Fruit fly (Drosophila melanogaster): ENCODE data around the gene CG2211.

- TF ChIP-seq ttk (optimal IDR thresholded peaks at IDR 0.05): no peak
- TF ChIP-seq h (optimal IDR thresholded peaks at IDR 0.05): no peak
- no peak for TF ChIP-seq psq (optimal IDR thresholded peaks at IDR 0.05)
- TF ChIP-seq Myc (optimal IDR thresholded peaks at IDR 0.05): no peak
- no peak for TF ChIP-seq insv (optimal IDR thresholded peaks at IDR 0.05)
Measured at dm6 chr3L:1307005-1307632, 28.0 kb downstream of the CG2211 start, which contains the start of the genes Ctr9 and Nt5a.
